Worm (Caenorhabditis elegans) whole organism, L4/young adult: ENCODE results near the gene cyp-44A1.

Experiments
- W03F9.2 ChIP-seq: fragments of 150-350 bp; optimal IDR thresholded peaks from 2 replicates; lab custom pipeline; 2014; ENCODE audit warnings: missing biosample characterization, missing genetic modification characterization
- dao-5 ChIP-seq: sonication (generic microtip); optimal IDR thresholded peaks from 2 replicates; lab custom pipeline; 2016; ENCODE audit warnings: missing genotype, missing genetic modification characterization, moderate library complexity, missing compliant biosample characterization
- him-1 ChIP-seq: sonication (generic microtip); optimal IDR thresholded peaks from 2 replicates; lab custom pipeline; 2016; ENCODE audit warnings: missing genotype, missing genetic modification reagents, missing genetic modification characterization, missing compliant biosample characterization

DNA sequence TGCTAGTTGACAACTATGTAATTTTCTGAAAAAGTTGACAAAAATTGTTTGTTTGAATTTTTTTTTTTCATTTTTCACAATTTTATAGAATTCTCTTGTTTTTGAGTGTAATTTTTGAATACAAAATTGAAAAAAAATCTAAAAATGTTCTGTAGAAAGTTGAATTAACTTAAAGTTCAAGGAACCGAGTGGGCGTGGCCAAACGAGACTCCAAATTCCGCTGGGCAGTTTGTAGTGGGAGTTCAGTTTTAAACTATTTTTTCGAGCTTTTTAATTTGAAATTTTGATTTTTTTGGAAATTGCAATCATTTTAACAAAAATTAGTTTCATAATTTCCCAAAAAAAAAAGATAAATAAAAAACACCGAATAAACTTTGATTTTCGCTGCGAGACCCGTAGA, 33.2 kb downstream of the cyp-44A1 start:
- TF ChIP-seq him-1 (tag; lab: Kevin White, UChicago) (no peak), W03F9.2 (no peak), dao-5 (tag; lab: Kevin White, UChicago) (no peak)
